Worm (Caenorhabditis elegans): ENCODE results near the gene fog-2.

- TF ChIP-seq ama-1 (optimal IDR thresholded peaks at IDR 0.05): no peak
- no peak for TF ChIP-seq lin-11 (tag; optimal IDR thresholded peaks at IDR 0.05)
- TF ChIP-seq sox-2 (GFP tag; IDR thresholded peaks at IDR 0.05): no peak
- TF ChIP-seq pqm-1 (tag; optimal IDR thresholded peaks at IDR 0.05): no peak
- no peak for TF ChIP-seq nfya-1 (tag; optimal IDR thresholded peaks at IDR 0.05)
- no peak for TF ChIP-seq pha-4 (tag; optimal IDR thresholded peaks at IDR 0.05)
- TF ChIP-seq ceh-9 (tag; optimal IDR thresholded peaks at IDR 0.05): no peak
- TF ChIP-seq ahr-1 (tag; optimal IDR thresholded peaks at IDR 0.05): no peak
- TF ChIP-seq madf-2 (tag; optimal IDR thresholded peaks at IDR 0.05): no peak
- TF ChIP-seq F13H6.1 (tag; optimal IDR thresholded peaks at IDR 0.05): no peak
- no peak for TF ChIP-seq ceh-22 (tag; optimal IDR thresholded peaks at IDR 0.05)
- no peak for TF ChIP-seq odd-2 (tag; optimal IDR thresholded peaks at IDR 0.05)
- no peak for TF ChIP-seq dmd-4 (tag; optimal IDR thresholded peaks at IDR 0.05; ENCODE audit: borderline replicate concordance)
These were observed 2.4 kb upstream of the fog-2 start, which contains the start of gene ftr-1 for ce11 chrV:20196671-20197070.
